Worm (Caenorhabditis elegans): ENCODE data around the gene srb-17.
A peak's percentile ranks its signal among the peaks of the same experiment; 100 is the strongest.

ce11 chrIV:10463127-10463526 lies 6.1 kb upstream of the srb-17 start:
- TF ChIP-seq daf-12 (tag; optimal IDR thresholded peaks at IDR 0.05) (no peak), ama-1 (optimal IDR thresholded peaks at IDR 0.05) (no peak), egl-27 (tag; optimal IDR thresholded peaks at IDR 0.05) (no peak), dpl-1 (GFP tag; optimal IDR thresholded peaks at IDR 0.05) (no peak), unc-62 (GFP tag; optimal IDR thresholded peaks at IDR 0.05 in 1 of 2) (peak in 1 of 2 experiments; percentile 81), unc-62 (tag; optimal IDR thresholded peaks at IDR 0.05) (no peak), tag-97 (GFP tag; IDR thresholded peaks at IDR 0.05) (no peak), fos-1 (tag; optimal IDR thresholded peaks at IDR 0.05) (no peak), aly-2 (tag; optimal IDR thresholded peaks at IDR 0.05) (no peak), ztf-11 (tag; optimal IDR thresholded peaks at IDR 0.05) (no peak), zag-1 (tag; optimal IDR thresholded peaks at IDR 0.05) (no peak)
